Worm (Caenorhabditis elegans): ENCODE measurements around the gene W03C9.8.

Gene W03C9.8

DNA sequence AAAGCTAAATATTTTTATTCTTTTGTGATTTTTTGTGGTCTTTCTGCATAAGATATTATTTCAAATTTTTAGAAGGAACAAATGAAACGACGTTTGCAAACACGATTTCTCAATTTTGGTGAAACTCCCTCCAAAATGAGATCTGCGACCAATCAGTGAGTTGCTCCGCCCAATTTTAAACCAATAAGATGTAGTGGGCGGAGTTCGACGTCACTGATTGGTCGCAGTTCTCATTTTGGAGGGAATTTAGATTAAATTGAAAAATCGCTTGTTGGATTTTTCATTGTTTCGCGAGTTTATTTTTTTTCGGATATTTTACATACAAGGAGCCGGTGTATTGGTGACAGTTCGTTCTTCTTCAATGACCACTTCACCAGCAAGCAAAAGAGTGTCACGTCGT is 38.0 kb upstream of the W03C9.8 start:
- TF ChIP-seq nhr-76 (tag; optimal IDR thresholded peaks at IDR 0.05) (no peak), saeg-2 (GFP tag; IDR thresholded peaks at IDR 0.05) (no peak), dmd-8 (GFP tag; IDR thresholded peaks at IDR 0.05) (no peak), nhr-77 (tag; optimal IDR thresholded peaks at IDR 0.05) (no peak), Y75B8A.6 (GFP tag; IDR thresholded peaks at IDR 0.05) (no peak), fkh-10 (GFP tag; optimal IDR thresholded peaks at IDR 0.05) (no peak), lin-38 (GFP tag; IDR thresholded peaks at IDR 0.05) (no peak), lim-7 (GFP tag; IDR thresholded peaks at IDR 0.05) (no peak), hlh-11 (tag; optimal IDR thresholded peaks at IDR 0.05) (no peak), mdt-29 (GFP tag; IDR thresholded peaks at IDR 0.05) (no peak), lin-39 (tag; optimal IDR thresholded peaks at IDR 0.05) (no peak), nhr-237 (tag; optimal IDR thresholded peaks at IDR 0.05) (no peak), nhr-25 (tag; optimal IDR thresholded peaks at IDR 0.05; ENCODE audit: borderline replicate concordance, insufficient read depth) (no peak), zip-2 (tag; optimal IDR thresholded peaks at IDR 0.05) (no peak), daf-19 (GFP tag; conservative IDR thresholded peaks at IDR 0.05) (no peak), T26A8.4 (GFP tag; IDR thresholded peaks at IDR 0.05) (no peak), spr-1 (tag; optimal IDR thresholded peaks at IDR 0.05) (no peak), lsy-2 (tag; optimal IDR thresholded peaks at IDR 0.05) (no peak), daf-12 (tag; optimal IDR thresholded peaks at IDR 0.05) (no peak), unc-39 (tag; optimal IDR thresholded peaks at IDR 0.05) (no peak)

DNA sequence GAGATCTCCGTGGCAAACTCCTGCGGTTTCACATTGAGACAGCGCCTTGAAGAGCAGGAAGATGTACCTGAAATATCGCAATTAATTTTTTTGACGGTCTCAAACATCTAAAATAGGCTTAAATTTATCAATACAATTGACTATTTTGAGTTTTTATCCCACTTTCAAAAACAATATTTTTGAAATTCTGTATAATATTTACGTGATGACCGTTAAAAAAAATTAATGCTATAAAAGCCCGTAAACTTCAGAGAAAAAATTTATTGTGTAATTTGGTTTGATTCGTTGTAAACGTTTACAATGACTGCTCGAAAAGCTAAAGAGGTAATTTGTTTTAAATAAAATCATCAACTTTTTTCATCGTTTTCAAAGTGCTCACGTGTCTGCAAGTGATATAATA is 34.3 kb upstream of the W03C9.8 start, which contains the start of gene ZK930.7:
Gene ZK930.7 (plus strand): TSS at position 301 of the 400 bp plus-strand sequence.
- TF ChIP-seq aha-1 (tag) (peak; percentile 42), dmd-6 (GFP tag; IDR thresholded peaks at IDR 0.05) (no peak)

DNA sequence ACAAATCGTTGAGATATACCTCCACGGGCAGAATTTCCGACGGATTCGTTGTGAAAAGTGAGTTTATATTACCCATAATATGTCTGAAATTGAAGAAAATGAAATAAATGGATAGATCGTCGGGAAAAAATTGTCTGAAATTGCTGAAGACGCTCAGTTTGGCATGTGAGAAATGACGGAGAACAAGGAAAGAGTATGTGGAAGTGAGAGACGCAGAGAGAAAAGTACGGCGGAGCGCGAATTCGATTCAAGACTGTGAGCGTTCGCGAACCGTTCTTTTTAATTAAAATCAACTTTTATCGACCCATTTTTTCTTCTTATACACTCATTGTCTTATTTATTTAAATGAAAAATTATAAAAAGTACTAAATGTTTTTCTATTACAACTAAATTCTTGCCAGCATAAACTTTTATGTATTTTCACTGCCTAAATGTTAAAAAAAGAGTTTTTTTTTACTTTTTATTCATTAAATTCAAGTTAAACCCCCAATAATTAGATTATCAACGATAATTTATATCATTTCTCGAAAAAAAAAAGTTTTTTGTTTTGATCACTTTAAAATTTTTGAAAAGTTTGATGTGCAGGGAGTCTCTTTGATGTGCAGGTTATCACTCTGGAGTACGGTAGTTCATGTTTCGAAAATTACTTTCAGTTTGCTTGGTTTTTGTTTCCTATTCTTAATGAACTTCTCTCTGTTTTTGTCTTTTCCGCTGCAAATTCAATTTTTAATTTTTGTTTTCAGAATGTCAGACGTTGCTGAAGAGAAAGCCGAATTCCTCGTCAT is 32.6 kb upstream of the W03C9.8 start, which contains the start of the genes vps-15 and hmg-12:
Gene vps-15 (minus strand): TSS at position 83 of the 785 bp plus-strand sequence.
Gene hmg-12 (plus strand): TSS at position 744 of the 785 bp plus-strand sequence.
- no peak for TF ChIP-seq spr-3 (GFP tag; optimal IDR thresholded peaks at IDR 0.05)
- TF ChIP-seq nhr-6 (tag; optimal IDR thresholded peaks at IDR 0.05): no peak
- peak; percentile 26 for TF ChIP-seq hlh-30 (tag; optimal IDR thresholded peaks at IDR 0.05; ENCODE audit: insufficient read depth)
- no peak for TF ChIP-seq daf-16 (GFP tag; optimal IDR thresholded peaks at IDR 0.05)
- TF ChIP-seq daf-16 (tag; optimal IDR thresholded peaks at IDR 0.05): peak; percentile 7
- TF ChIP-seq lin-29 (GFP tag; IDR thresholded peaks at IDR 0.05): no peak
- TF ChIP-seq mdt-29 (GFP tag; IDR thresholded peaks at IDR 0.05): no peak
- peak in 1 of 2 experiments; percentile 95 for TF ChIP-seq lsy-2 (tag; optimal IDR thresholded peaks at IDR 0.05)
- no peak for TF ChIP-seq mdl-1 (tag; optimal IDR thresholded peaks at IDR 0.05)
- TF ChIP-seq F44E2.7 (GFP tag; IDR thresholded peaks at IDR 0.05): no peak
- no peak for TF ChIP-seq fkh-10 (GFP tag; optimal IDR thresholded peaks at IDR 0.05)
- TF ChIP-seq zip-11 (GFP tag; IDR thresholded peaks at IDR 0.05): no peak
- no peak for TF ChIP-seq rbr-2 (tag; optimal IDR thresholded peaks at IDR 0.05)
- TF ChIP-seq ZK546.5 (tag; optimal IDR thresholded peaks at IDR 0.05): peak in 1 of 2 experiments; percentile 61
- TF ChIP-seq D1046.2 (GFP tag; IDR thresholded peaks at IDR 0.05): no peak
- TF ChIP-seq dpl-1 (GFP tag; optimal IDR thresholded peaks at IDR 0.05): peak; percentile 25
- peak; percentile 73 for TF ChIP-seq mes-2 (tag; optimal IDR thresholded peaks at IDR 0.05; ENCODE audit: poor library complexity, severe bottlenecking)
- TF ChIP-seq egl-43 (GFP tag; IDR thresholded peaks at IDR 0.05): no peak
- no peak for TF ChIP-seq ama-1 (optimal IDR thresholded peaks at IDR 0.05)
- no peak for TF ChIP-seq Y48G9A.11 (GFP tag; IDR thresholded peaks at IDR 0.05)
- TF ChIP-seq Y105C5A.15 (GFP tag; IDR thresholded peaks at IDR 0.05): no peak
- TF ChIP-seq ZK337.2 (GFP tag; IDR thresholded peaks at IDR 0.05): no peak
- no peak for TF ChIP-seq pha-4 (GFP tag; IDR thresholded peaks at IDR 0.05)
- TF ChIP-seq pha-4 (tag; optimal IDR thresholded peaks at IDR 0.05): no peak
- TF ChIP-seq daf-8 (GFP tag; IDR thresholded peaks at IDR 0.05): no peak
- no peak for TF ChIP-seq daf-19 (GFP tag; conservative IDR thresholded peaks at IDR 0.05)
- no peak for TF ChIP-seq lin-38 (GFP tag; IDR thresholded peaks at IDR 0.05)
- no peak for TF ChIP-seq daf-12 (tag; optimal IDR thresholded peaks at IDR 0.05)
- TF ChIP-seq unc-130 (GFP tag; optimal IDR thresholded peaks at IDR 0.05): peak; percentile 18
- TF ChIP-seq madf-9 (GFP tag; conservative IDR thresholded peaks at IDR 0.05): no peak
- no peak for TF ChIP-seq nhr-11 (tag; optimal IDR thresholded peaks at IDR 0.05)
- TF ChIP-seq lin-13 (GFP tag; optimal IDR thresholded peaks at IDR 0.05): no peak
